Worm (Caenorhabditis elegans) whole organism, L3 larva: ENCODE measurements around the gene zfp-2.

Source experiments
- daf-12 ChIP-seq: fragments of 150-350 bp; optimal IDR thresholded peaks from 2 replicates; lab custom pipeline; 2014; ENCODE audit warnings: missing biosample characterization, missing genetic modification reagents, missing genetic modification characterization
- elt-1 ChIP-seq: fragments of 150-350 bp; optimal IDR thresholded peaks from 2 replicates; lab custom pipeline; 2014; ENCODE audit warnings: missing biosample characterization, missing genetic modification characterization
- hmg-11 ChIP-seq: sonication (generic microtip); optimal IDR thresholded peaks from 2 replicates; lab custom pipeline; 2016; ENCODE audit warnings: missing genetic modification characterization, missing compliant biosample characterization
- mdl-1 ChIP-seq: fragments of 150-350 bp; optimal IDR thresholded peaks from 2 replicates; lab custom pipeline; 2014; ENCODE audit warnings: missing biosample characterization, missing genetic modification characterization
- nfya-1 ChIP-seq: sonication (generic microtip); optimal IDR thresholded peaks from 2 replicates; lab custom pipeline; 2017; ENCODE audit warnings: missing genetic modification characterization, mild to moderate bottlenecking, missing compliant biosample characterization, antibody characterized with exemption, moderate library complexity; ENCODE audit not compliant: insufficient read depth
- nhr-23 ChIP-seq: fragments of 150-350 bp; optimal IDR thresholded peaks from 2 replicates; lab custom pipeline; 2014; ENCODE audit warnings: missing biosample characterization, missing genetic modification reagents, missing genetic modification characterization
- pqm-1 ChIP-seq: fragments of 150-350 bp; optimal IDR thresholded peaks from 2 replicates; lab custom pipeline; 2017; ENCODE audit warnings: missing biosample characterization, missing genetic modification characterization, inconsistent platforms
- unc-62 ChIP-seq: fragments of 150-350 bp; sonication (generic microtip); optimal IDR thresholded peaks from 4 replicates; lab custom pipeline; 2014; ENCODE audit warnings: missing biosample characterization, missing genetic modification reagents, missing genetic modification characterization
- ztf-4 ChIP-seq: fragments of 150-350 bp; optimal IDR thresholded peaks from 2 replicates; lab custom pipeline; 2014; ENCODE audit warnings: missing biosample characterization, missing genetic modification characterization

DNA sequence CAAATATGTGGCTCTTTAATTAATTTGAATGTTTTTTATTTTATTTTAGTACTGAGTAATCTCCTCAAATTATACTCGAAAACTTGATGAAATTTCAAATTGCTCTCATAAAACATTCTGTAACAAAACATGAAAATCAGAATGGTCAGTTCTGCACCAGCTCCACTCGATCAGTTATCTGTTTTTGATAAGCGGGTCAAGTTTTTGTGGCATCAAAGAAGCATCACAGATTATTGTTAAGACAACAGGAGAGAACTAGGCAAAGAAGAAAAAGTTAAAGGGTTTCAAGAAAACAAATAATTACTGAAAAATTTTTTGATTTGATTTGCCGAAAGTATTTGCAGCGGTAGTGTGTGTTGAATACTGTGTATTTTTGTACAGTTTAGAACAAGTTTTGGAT is 49.7 kb downstream of the zfp-2 start:
- TF ChIP-seq hmg-11 (no peak), elt-1 (tag; lab: Kevin White, UChicago) (no peak), ztf-4 (tag; lab: Kevin White, UChicago) (no peak), daf-12 (tag; lab: Kevin White, UChicago) (no peak), nfya-1 (tag; lab: Kevin White, UChicago) (no peak), unc-62 (GFP tag; lab: Kevin White, UChicago) (no peak), mdl-1 (tag; lab: Kevin White, UChicago) (no peak), pqm-1 (tag; lab: Kevin White, UChicago) (peak; percentile 44), nhr-23 (tag; lab: Kevin White, UChicago) (no peak)
